Fruit fly (Drosophila melanogaster): ENCODE data around the gene CG10559.

Gene CG10559

dm6 chr3R:25269909-25270308, 46.0 kb downstream of the CG10559 start, which contains the start of the genes CG11889 and CG11891:
CG11889 (plus strand) TSS chr3R:25270209.
CG11891 (plus strand) TSS chr3R:25270209.
- TF ChIP-seq foxo (GFP tag; optimal IDR thresholded peaks at IDR 0.05) = no peak
- TF ChIP-seq Hr78 (GFP tag; optimal IDR thresholded peaks at IDR 0.05) = no peak
- TF ChIP-seq Vsx2 (GFP tag; optimal IDR thresholded peaks at IDR 0.05; ENCODE audit: partially characterized antibody) = no peak
- no peak for TF ChIP-seq Abd-B (GFP tag; optimal IDR thresholded peaks at IDR 0.05)
- TF ChIP-seq CG32264 (GFP tag; optimal IDR thresholded peaks at IDR 0.05) = no peak
- no peak for TF ChIP-seq Dfd (GFP tag; optimal IDR thresholded peaks at IDR 0.05)
- no peak for TF ChIP-seq tai (GFP tag; optimal IDR thresholded peaks at IDR 0.05)
- no peak for TF ChIP-seq Mio (GFP tag; optimal IDR thresholded peaks at IDR 0.05)
- TF ChIP-seq Hr83 (GFP tag; optimal IDR thresholded peaks at IDR 0.05; ENCODE audit: poor library complexity, severe bottlenecking) = no peak
- TF ChIP-seq N (GFP tag; optimal IDR thresholded peaks at IDR 0.05) = no peak
- no peak for TF ChIP-seq HLH106 (tag; optimal IDR thresholded peaks at IDR 0.05)
- no peak for TF ChIP-seq lola (GFP tag; optimal IDR thresholded peaks at IDR 0.05)
- TF ChIP-seq Rel (GFP tag; optimal IDR thresholded peaks at IDR 0.05) = no peak
- TF ChIP-seq Rel (tag; optimal IDR thresholded peaks at IDR 0.05) = no peak
- TF ChIP-seq dl (GFP tag; optimal IDR thresholded peaks at IDR 0.05; ENCODE audit: insufficient read depth in 1 of 2, partially characterized antibody in 2 of 2) = no peak

DNA sequence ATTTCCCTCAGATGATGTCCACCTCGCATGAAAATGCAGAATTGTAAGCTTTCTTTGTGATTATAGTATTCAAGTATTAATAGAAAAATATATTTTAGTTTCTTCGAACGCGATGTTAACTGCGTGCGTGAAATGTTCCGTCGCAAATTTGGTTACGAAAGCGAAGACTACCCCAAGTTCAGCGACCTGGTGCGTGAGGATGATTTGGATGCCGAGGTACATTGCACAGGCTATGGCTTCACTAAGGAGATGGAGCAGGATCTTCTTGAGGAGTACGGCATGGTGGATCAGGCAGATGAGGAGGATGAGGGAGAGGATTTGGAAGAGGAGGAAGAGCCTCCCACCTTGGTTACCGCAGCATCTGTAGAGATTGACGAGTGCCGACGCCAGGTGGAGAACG, 49.2 kb downstream of the CG10559 start:
- no peak for TF ChIP-seq ey (GFP tag; optimal IDR thresholded peaks at IDR 0.05)
- TF ChIP-seq Dif (GFP tag; optimal IDR thresholded peaks at IDR 0.05; ENCODE audit: partially characterized antibody) = no peak
- TF ChIP-seq CrebA (GFP tag; optimal IDR thresholded peaks at IDR 0.05; ENCODE audit: borderline replicate concordance) = no peak
- TF ChIP-seq CG9705 (GFP tag; optimal IDR thresholded peaks at IDR 0.05) = no peak

DNA sequence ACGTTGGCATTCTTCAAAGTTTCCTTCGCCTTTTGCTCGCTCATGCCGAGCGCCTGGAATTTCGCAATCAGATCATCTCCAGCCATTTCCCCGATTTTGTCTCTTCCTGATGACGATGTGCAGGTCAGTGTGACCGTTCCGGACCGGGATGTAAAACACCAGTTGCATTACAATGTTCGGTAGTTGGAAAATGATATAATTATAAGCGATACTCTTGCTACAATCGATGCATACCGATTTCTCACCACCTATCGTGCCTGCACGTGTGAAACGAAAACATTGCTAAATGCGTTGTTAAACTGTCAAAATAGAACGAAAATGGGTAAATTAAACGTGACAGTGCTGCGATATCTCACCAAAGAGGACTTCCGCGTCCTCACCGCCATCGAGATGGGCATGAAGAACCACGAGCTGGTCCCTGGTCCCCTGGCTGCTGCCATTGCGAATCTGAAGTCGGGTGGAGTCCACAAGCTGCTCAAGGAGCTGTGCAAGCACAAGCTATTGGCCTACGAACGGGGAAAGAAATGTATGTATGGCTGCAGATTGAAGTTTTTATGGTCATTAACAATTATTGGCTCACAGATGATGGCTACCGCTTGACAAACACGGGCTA, 50.2 kb downstream of the CG10559 start, which contains the start of the genes GlnRS and RIOK2:
Gene GlnRS, minus strand, starts transcription at position 133 of the 613 bp plus-strand sequence.
Gene RIOK2, plus strand, starts transcription at position 256 of the 613 bp plus-strand sequence.
- no peak for TF ChIP-seq brk (GFP tag; optimal IDR thresholded peaks at IDR 0.05)
- no peak for TF ChIP-seq foxo (GFP tag; optimal IDR thresholded peaks at IDR 0.05)
- no peak for TF ChIP-seq dl (GFP tag; optimal IDR thresholded peaks at IDR 0.05; ENCODE audit: insufficient read depth in 1 of 2, partially characterized antibody in 2 of 2)
- TF ChIP-seq Hr78 (GFP tag; optimal IDR thresholded peaks at IDR 0.05) = peak; percentile 79
- TF ChIP-seq Rel (GFP tag; optimal IDR thresholded peaks at IDR 0.05) = no peak
- peak; percentile 54 for TF ChIP-seq Rel (tag; optimal IDR thresholded peaks at IDR 0.05)
- TF ChIP-seq h (GFP tag; optimal IDR thresholded peaks at IDR 0.05) = no peak
- TF ChIP-seq Vsx2 (GFP tag; optimal IDR thresholded peaks at IDR 0.05; ENCODE audit: partially characterized antibody) = no peak
- peak; percentile 100 for TF ChIP-seq N (GFP tag; optimal IDR thresholded peaks at IDR 0.05)
- TF ChIP-seq Myc (optimal IDR thresholded peaks at IDR 0.05) = peak; percentile 75
- no peak for TF ChIP-seq Dif (GFP tag; optimal IDR thresholded peaks at IDR 0.05; ENCODE audit: partially characterized antibody)
- TF ChIP-seq dmrt93B (GFP tag; optimal IDR thresholded peaks at IDR 0.05) = no peak
- peak; percentile 13 for TF ChIP-seq Sp1 (GFP tag; optimal IDR thresholded peaks at IDR 0.05)
- TF ChIP-seq Abd-B (GFP tag; optimal IDR thresholded peaks at IDR 0.05) = peak; percentile 59

Measured in whole organism, wandering third instar larva.